Worm (Caenorhabditis elegans) whole organism, young adult: ENCODE data around the gene thn-6.
A peak's percentile ranks its signal among the peaks of the same experiment; 100 is the strongest.
"Not testable (repeated sequence)": the region's sequence is repeated elsewhere in the genome, so short reads cannot be mapped to it uniquely, and the experiment has no call there.

Experiments used
- B0261.1 ChIP-seq: sonication (generic microtip); optimal IDR thresholded peaks from 2 replicates; lab custom pipeline; 2016; ENCODE audit warnings: mild to moderate bottlenecking, missing genetic modification characterization, moderate library complexity, missing compliant biosample characterization
- F33H1.4 ChIP-seq: fragments of 200-800 bp; sonication (Bioruptor generic); IDR thresholded peaks from 2 replicates; pipeline ENCODE4 v1.3.6; 2022; ENCODE audit warnings: missing genetic modification reagents, missing genetic modification characterization, missing compliant biosample characterization
- ama-1 ChIP-seq, 3 experiments: fragments of 150-350 bp in 1 of 3; sonication (generic microtip) in 2 of 3; optimal IDR thresholded peaks; 2 replicates each; lab custom pipeline; 2014 to 2018; ENCODE audit warnings: missing biosample characterization in 2 of 3, missing genetic modification characterization in 2 of 3, missing genetic modification reagents in 2 of 3
- cebp-1 ChIP-seq, 2 experiments: fragments of 200-800 bp in 1 of 2; sonication (Bioruptor generic) in 1 of 2; sonication (generic microtip) in 1 of 2; IDR thresholded peaks in 1 of 2; optimal IDR thresholded peaks in 1 of 2; 2 replicates each; pipeline versions ENCODE4 v1.3.6 to Lab custom; 2017 to 2022; ENCODE audit warnings: missing compliant biosample characterization in 2 of 2, missing genetic modification characterization in 2 of 2, mild to moderate bottlenecking in 1 of 2, missing genetic modification reagents in 1 of 2, moderate library complexity in 1 of 2
- die-1 ChIP-seq: sonication (generic microtip); optimal IDR thresholded peaks from 2 replicates; lab custom pipeline; 2016; ENCODE audit warnings: missing genotype, mild to moderate bottlenecking, missing genetic modification characterization, missing compliant biosample characterization
- dpl-1 ChIP-seq: fragments of 150-350 bp; optimal IDR thresholded peaks from 2 replicates; lab custom pipeline; 2014; ENCODE audit warnings: missing biosample characterization, missing genetic modification reagents, missing genetic modification characterization
- him-1 ChIP-seq: sonication (generic microtip); optimal IDR thresholded peaks from 2 replicates; lab custom pipeline; 2016; ENCODE audit warnings: missing genotype, missing genetic modification reagents, missing genetic modification characterization, missing compliant biosample characterization
- rec-8 ChIP-seq, 2 experiments: sonication (generic microtip); optimal IDR thresholded peaks; 2 replicates each; lab custom pipeline; 2016; ENCODE audit warnings: mild to moderate bottlenecking in 2 of 2, missing genetic modification characterization in 2 of 2, missing genetic modification reagents in 2 of 2, missing genotype in 2 of 2, missing biosample characterization in 1 of 2, missing compliant biosample characterization in 1 of 2, moderate library complexity in 1 of 2
- snpc-1.1 ChIP-seq: sonication (generic microtip); optimal IDR thresholded peaks from 2 replicates; lab custom pipeline; 2017; ENCODE audit warnings: missing genetic modification characterization, mild to moderate bottlenecking, missing compliant biosample characterization, antibody characterized with exemption, moderate library complexity, missing genotype, missing genetic modification reagents; ENCODE audit not compliant: insufficient read depth
- unc-62 ChIP-seq: fragments of 150-350 bp; optimal IDR thresholded peaks from 2 replicates; lab custom pipeline; 2014; ENCODE audit warnings: missing biosample characterization, missing genetic modification reagents, missing genetic modification characterization
- ztf-26 ChIP-seq: sonication (generic microtip); optimal IDR thresholded peaks from 2 replicates; lab custom pipeline; 2017; ENCODE audit warnings: missing genetic modification characterization, missing compliant biosample characterization

ce11 chrIV:5261786-5262185 lies 33.1 kb downstream of the thn-6 start:
- TF ChIP-seq ztf-26 (tag; lab: Kevin White, UChicago); die-1 (tag; lab: Kevin White, UChicago); dpl-1; unc-62 (GFP tag; lab: Kevin White, UChicago); cebp-1 (GFP tag; IDR thresholded peaks at IDR 0.05; lab: Robert Waterston, UW); cebp-1 (tag; optimal IDR thresholded peaks at IDR 0.05; lab: Kevin White, UChicago); B0261.1 (tag; lab: Kevin White, UChicago); him-1; rec-8 (tag; optimal IDR thresholded peaks at IDR 0.05; lab: Kevin White, UChicago); ama-1 (optimal IDR thresholded peaks at IDR 0.05; lab: Kevin White, UChicago); ama-1 (GFP tag; optimal IDR thresholded peaks at IDR 0.05; lab: Kevin White, UChicago): not testable (repeated sequence)
- TF ChIP-seq F33H1.4 (GFP tag; lab: Robert Waterston, UW) (peak; percentile 58), snpc-1.1 (tag; lab: Kevin White, UChicago) (peak; percentile 46)
